Worm (Caenorhabditis elegans) whole organism, young adult: ENCODE results near the gene scl-7.

Source experiments
- ama-1 ChIP-seq, 3 experiments: fragments of 150-350 bp in 1 of 3; sonication (generic microtip) in 2 of 3; optimal IDR thresholded peaks; 2 replicates each; lab custom pipeline; 2014 to 2018; ENCODE audit warnings: missing biosample characterization in 2 of 3, missing genetic modification characterization in 2 of 3, missing genetic modification reagents in 2 of 3
- madf-6 ChIP-seq: fragments of 200-800 bp; sonication (Bioruptor generic); IDR thresholded peaks from 2 replicates; pipeline ENCODE4 v1.3.6; 2022; ENCODE audit warnings: missing genetic modification reagents, missing genetic modification characterization, missing compliant biosample characterization
- rec-8 ChIP-seq, 2 experiments: sonication (generic microtip); optimal IDR thresholded peaks; 2 replicates each; lab custom pipeline; 2016; ENCODE audit warnings: mild to moderate bottlenecking in 2 of 2, missing genetic modification characterization in 2 of 2, missing genetic modification reagents in 2 of 2, missing genotype in 2 of 2, missing biosample characterization in 1 of 2, missing compliant biosample characterization in 1 of 2, moderate library complexity in 1 of 2

ce11 chrIV:13109751-13110150, 39.5 kb downstream of the scl-7 start, which contains the start of gene best-1:
- TF ChIP-seq ama-1 (optimal IDR thresholded peaks at IDR 0.05; lab: Kevin White, UChicago) = no peak
- TF ChIP-seq ama-1 (GFP tag; optimal IDR thresholded peaks at IDR 0.05; lab: Kevin White, UChicago) = no peak
- no peak for TF ChIP-seq rec-8 (tag; optimal IDR thresholded peaks at IDR 0.05; lab: Kevin White, UChicago)
- no peak for TF ChIP-seq madf-6 (GFP tag; lab: Robert Waterston, UW)
